Worm (Caenorhabditis elegans): Measurements from ENCODE around the gene T08H10.3.

- no peak for TF ChIP-seq dmd-4 (tag; optimal IDR thresholded peaks at IDR 0.05; ENCODE audit: borderline replicate concordance)
- no peak for TF ChIP-seq Y22D7AL.16 (tag; optimal IDR thresholded peaks at IDR 0.05)
- TF ChIP-seq sdc-2 (tag; optimal IDR thresholded peaks at IDR 0.05), result no peak
- TF ChIP-seq ttx-3 (tag; optimal IDR thresholded peaks at IDR 0.05), result no peak
- no peak for TF ChIP-seq hlh-6 (tag; optimal IDR thresholded peaks at IDR 0.05)
These were observed 38.3 kb downstream of the T08H10.3 start for ce11 chrV:4509319-4509937.

Data from whole organism, late embryonic.